Worm (Caenorhabditis elegans) whole organism, early embryonic: ENCODE results near the gene ifd-2.
A peak's percentile ranks its signal among the peaks of the same experiment; 100 is the strongest.

Source experiments
- B0310.2 ChIP-seq: sonication (generic microtip); optimal IDR thresholded peaks from 2 replicates; lab custom pipeline; 2016; ENCODE audit warnings: mild to moderate bottlenecking, missing genetic modification characterization, missing compliant biosample characterization
- F13C5.2 ChIP-seq: sonication (generic microtip); optimal IDR thresholded peaks from 2 replicates; lab custom pipeline; 2017; ENCODE audit warnings: mild to moderate bottlenecking, missing genetic modification characterization, inconsistent platforms, missing compliant biosample characterization
- aly-1 ChIP-seq: sonication (generic microtip); optimal IDR thresholded peaks from 2 replicates; lab custom pipeline; 2016; ENCODE audit warnings: missing genetic modification characterization, missing compliant biosample characterization
- ama-1 ChIP-seq: fragments of 150-350 bp; optimal IDR thresholded peaks from 2 replicates; lab custom pipeline; 2014
- ceh-13 ChIP-seq: fragments of 200-800 bp; sonication (Bioruptor generic); optimal IDR thresholded peaks from 2 replicates; lab custom pipeline; 2018; ENCODE audit warnings: mild to moderate bottlenecking, missing genetic modification characterization, missing compliant biosample characterization
- ceh-36 ChIP-seq: sonication (generic microtip); optimal IDR thresholded peaks from 2 replicates; lab custom pipeline; 2016; ENCODE audit warnings: missing genetic modification characterization, inconsistent platforms, missing compliant biosample characterization
- ets-7 ChIP-seq: sonication (generic microtip); optimal IDR thresholded peaks from 2 replicates; lab custom pipeline; 2016; ENCODE audit warnings: missing genotype, missing genetic modification characterization, missing compliant biosample characterization
- flt-1 ChIP-seq: fragments of 200-800 bp; sonication (Bioruptor generic); IDR thresholded peaks from 2 replicates; pipeline ENCODE4 v1.3.6; 2022; ENCODE audit warnings: missing genetic modification characterization, missing compliant biosample characterization
- hmbx-1 ChIP-seq: sonication (generic microtip); optimal IDR thresholded peaks from 2 replicates; lab custom pipeline; 2016; ENCODE audit warnings: mild to moderate bottlenecking, missing genetic modification characterization, missing compliant biosample characterization
- hmg-4 ChIP-seq: fragments of 200-800 bp; sonication (Bioruptor generic); optimal IDR thresholded peaks from 2 replicates; lab custom pipeline; 2018; ENCODE audit warnings: mild to moderate bottlenecking, missing genetic modification characterization, missing compliant biosample characterization
- hnd-1 ChIP-seq: sonication (generic microtip); optimal IDR thresholded peaks from 2 replicates; lab custom pipeline; 2016; ENCODE audit warnings: missing genetic modification characterization, missing compliant biosample characterization
- pes-1 ChIP-seq: fragments of 200-800 bp; sonication (Bioruptor generic); IDR thresholded peaks from 2 replicates; pipeline ENCODE4 v1.3.6; 2022; ENCODE audit warnings: missing genetic modification reagents, missing genetic modification characterization, missing compliant biosample characterization
- scrt-1 ChIP-seq: fragments of 200-800 bp; sonication (Bioruptor generic); IDR thresholded peaks from 2 replicates; pipeline ENCODE4 v1.3.6; 2022; ENCODE audit warnings: missing genetic modification characterization, missing compliant biosample characterization
- sea-1 ChIP-seq: fragments of 200-800 bp; sonication (Bioruptor generic); conservative IDR thresholded peaks from 2 replicates; pipeline ENCODE4 v1.3.6; 2022; ENCODE audit warnings: missing genetic modification characterization, missing compliant biosample characterization
- tbx-11 ChIP-seq: fragments of 200-800 bp; sonication (Bioruptor generic); IDR thresholded peaks from 2 replicates; pipeline ENCODE4 v1.3.6; 2022; ENCODE audit warnings: missing genetic modification characterization, missing compliant biosample characterization
- tbx-37 ChIP-seq: fragments of 200-800 bp; sonication (Bioruptor generic); conservative IDR thresholded peaks from 2 replicates; pipeline ENCODE4 v1.3.6; 2022; ENCODE audit warnings: missing genetic modification reagents, missing genetic modification characterization, missing compliant biosample characterization
- tra-4 ChIP-seq: sonication (generic microtip); optimal IDR thresholded peaks from 2 replicates; lab custom pipeline; 2017; ENCODE audit warnings: missing genetic modification characterization, missing compliant biosample characterization

ifd-2 gene

ce11 chrX:806515-806914 lies 9.2 kb downstream of the ifd-2 start:
- TF ChIP-seq sea-1 (GFP tag; lab: Robert Waterston, UW) (peak; percentile 72; the same call in 1 of the 2 replicates), hnd-1 (no peak), ets-7 (tag; lab: Kevin White, UChicago) (no peak), pes-1 (GFP tag; lab: Robert Waterston, UW) (peak; percentile 78), ceh-36 (tag; lab: Kevin White, UChicago) (no peak), tbx-37 (GFP tag; lab: Robert Waterston, UW) (no peak; the same call in 1 of the 2 replicates), F13C5.2 (tag; lab: Kevin White, UChicago) (peak; percentile 99), B0310.2 (tag; lab: Kevin White, UChicago) (no peak), flt-1 (GFP tag; lab: Robert Waterston, UW) (peak; percentile 63), ama-1 (lab: Kevin White, UChicago) (no peak), tbx-11 (GFP tag; lab: Robert Waterston, UW) (peak; percentile 70; the same call in 1 of the 2 replicates), hmbx-1 (tag; lab: Kevin White, UChicago) (no peak), tra-4 (tag; lab: Kevin White, UChicago) (no peak), ceh-13 (peak; percentile 52), aly-1 (tag; lab: Kevin White, UChicago) (peak; percentile 29), scrt-1 (GFP tag; lab: Robert Waterston, UW) (peak; percentile 75), hmg-4 (GFP tag; lab: Kevin White, UChicago) (no peak)

- TF ChIP-seq sea-1 (GFP tag; lab: Robert Waterston, UW) (no peak), scrt-1 (GFP tag; lab: Robert Waterston, UW) (no peak), tra-4 (tag; lab: Kevin White, UChicago) (no peak), pes-1 (GFP tag; lab: Robert Waterston, UW) (no peak), ets-7 (tag; lab: Kevin White, UChicago) (no peak), tbx-11 (GFP tag; lab: Robert Waterston, UW) (no peak), ceh-36 (tag; lab: Kevin White, UChicago) (no peak), aly-1 (tag; lab: Kevin White, UChicago) (no peak), tbx-37 (GFP tag; lab: Robert Waterston, UW) (no peak), F13C5.2 (tag; lab: Kevin White, UChicago) (no peak), hmg-4 (GFP tag; lab: Kevin White, UChicago) (no peak), B0310.2 (tag; lab: Kevin White, UChicago) (no peak), flt-1 (GFP tag; lab: Robert Waterston, UW) (no peak), ceh-13 (no peak)
Observed at ce11 chrX:802478-802877, 13.3 kb downstream of the ifd-2 start, which contains the start of gene gtr-1. Gene gtr-1, plus strand, starts transcription at chrX:802778.

ce11 chrX:790593-790992 lies 25.1 kb downstream of the ifd-2 start:
- no peak for TF ChIP-seq aly-1 (tag; lab: Kevin White, UChicago)
- no peak for TF ChIP-seq B0310.2 (tag; lab: Kevin White, UChicago)
- TF ChIP-seq hmbx-1 (tag; lab: Kevin White, UChicago), result no peak

ce11 chrX:789848-790247 lies 25.9 kb downstream of the ifd-2 start:
- TF ChIP-seq ceh-36 (tag; lab: Kevin White, UChicago) (no peak), hmbx-1 (tag; lab: Kevin White, UChicago) (no peak), sea-1 (GFP tag; lab: Robert Waterston, UW) (no peak), hnd-1 (no peak), aly-1 (tag; lab: Kevin White, UChicago) (no peak), tbx-37 (GFP tag; lab: Robert Waterston, UW) (no peak), tra-4 (tag; lab: Kevin White, UChicago) (no peak), ceh-13 (no peak), ama-1 (lab: Kevin White, UChicago) (no peak), ets-7 (tag; lab: Kevin White, UChicago) (no peak), pes-1 (GFP tag; lab: Robert Waterston, UW) (no peak), tbx-11 (GFP tag; lab: Robert Waterston, UW) (no peak), F13C5.2 (tag; lab: Kevin White, UChicago) (no peak), hmg-4 (GFP tag; lab: Kevin White, UChicago) (no peak), flt-1 (GFP tag; lab: Robert Waterston, UW) (no peak), scrt-1 (GFP tag; lab: Robert Waterston, UW) (no peak), B0310.2 (tag; lab: Kevin White, UChicago) (no peak)

ce11 chrX:787992-788391 lies 27.7 kb downstream of the ifd-2 start, which contains the start of gene attf-5:
Gene attf-5, plus strand, starts transcription at chrX:788353.
- TF ChIP-seq hnd-1 (no peak), pes-1 (GFP tag; lab: Robert Waterston, UW) (no peak), tbx-11 (GFP tag; lab: Robert Waterston, UW) (no peak), tra-4 (tag; lab: Kevin White, UChicago) (no peak), hmbx-1 (tag; lab: Kevin White, UChicago) (no peak), B0310.2 (tag; lab: Kevin White, UChicago) (no peak), ceh-13 (no peak), sea-1 (GFP tag; lab: Robert Waterston, UW) (no peak), flt-1 (GFP tag; lab: Robert Waterston, UW) (no peak), ama-1 (lab: Kevin White, UChicago) (no peak), ceh-36 (tag; lab: Kevin White, UChicago) (no peak), F13C5.2 (tag; lab: Kevin White, UChicago) (no peak), hmg-4 (GFP tag; lab: Kevin White, UChicago) (no peak), scrt-1 (GFP tag; lab: Robert Waterston, UW) (no peak), tbx-37 (GFP tag; lab: Robert Waterston, UW) (no peak), aly-1 (tag; lab: Kevin White, UChicago) (no peak)

- TF ChIP-seq hmg-4 (GFP tag; lab: Kevin White, UChicago) (no peak), F13C5.2 (tag; lab: Kevin White, UChicago) (no peak), tbx-11 (GFP tag; lab: Robert Waterston, UW) (no peak), tra-4 (tag; lab: Kevin White, UChicago) (no peak), ceh-13 (no peak), ceh-36 (tag; lab: Kevin White, UChicago) (no peak), tbx-37 (GFP tag; lab: Robert Waterston, UW) (no peak), B0310.2 (tag; lab: Kevin White, UChicago) (no peak), flt-1 (GFP tag; lab: Robert Waterston, UW) (no peak), hnd-1 (no peak), scrt-1 (GFP tag; lab: Robert Waterston, UW) (no peak), sea-1 (GFP tag; lab: Robert Waterston, UW) (no peak), ets-7 (tag; lab: Kevin White, UChicago) (no peak), pes-1 (GFP tag; lab: Robert Waterston, UW) (no peak), aly-1 (tag; lab: Kevin White, UChicago) (no peak), ama-1 (lab: Kevin White, UChicago) (no peak)
Observed at ce11 chrX:785368-785767, 30.4 kb downstream of the ifd-2 start.
